Fruit fly (Drosophila melanogaster) whole organism, adult: Measurements from ENCODE around the gene RpL7-like.
A peak's percentile ranks its signal among the peaks of the same experiment; 100 is the strongest.

Source experiments
- CG11617 ChIP-seq: fragments of 200-800 bp; sonication (Bioruptor generic); optimal IDR thresholded peaks from 2 replicates; lab custom pipeline; 2017; ENCODE audit warnings: mild to moderate bottlenecking, missing biosample characterization, missing genetic modification reagents, missing genetic modification characterization
- CG12768 ChIP-seq: fragments of 200-800 bp; sonication (Bioruptor generic); optimal IDR thresholded peaks from 2 replicates; lab custom pipeline; 2017; ENCODE audit warnings: missing biosample characterization, missing genetic modification characterization, mild to moderate bottlenecking, moderate library complexity, missing genetic modification reagents
- CG14711 ChIP-seq: fragments of 200-800 bp; sonication (Bioruptor generic); optimal IDR thresholded peaks from 2 replicates; lab custom pipeline; 2018; ENCODE audit warnings: missing biosample characterization, mild to moderate bottlenecking, missing genetic modification characterization, moderate library complexity
- CG1620 ChIP-seq: fragments of 200-800 bp; sonication (Bioruptor generic); optimal IDR thresholded peaks from 2 replicates; lab custom pipeline; 2016; ENCODE audit warnings: missing biosample characterization, missing genetic modification characterization
- CG33017 ChIP-seq: fragments of 200-800 bp; sonication (Bioruptor generic); optimal IDR thresholded peaks from 2 replicates; lab custom pipeline; 2018; ENCODE audit warnings: missing biosample characterization, mild to moderate bottlenecking, missing genetic modification characterization, moderate library complexity
- CG5204 ChIP-seq: fragments of 200-800 bp; sonication (Bioruptor generic); optimal IDR thresholded peaks from 2 replicates; lab custom pipeline; 2016; ENCODE audit warnings: missing biosample characterization, missing genetic modification characterization
- CG7045 ChIP-seq: fragments of 200-800 bp; sonication (Bioruptor generic); optimal IDR thresholded peaks from 2 replicates; lab custom pipeline; 2017; ENCODE audit warnings: missing biosample characterization, mild to moderate bottlenecking, missing genetic modification characterization
- CG7101 ChIP-seq: fragments of 200-800 bp; sonication (Bioruptor generic); optimal IDR thresholded peaks from 2 replicates; lab custom pipeline; 2018; ENCODE audit warnings: missing biosample characterization, mild to moderate bottlenecking, missing genetic modification characterization, moderate library complexity
- Clk ChIP-seq: fragments of 200-800 bp; sonication (Bioruptor generic); optimal IDR thresholded peaks from 2 replicates; lab custom pipeline; 2017; ENCODE audit warnings: missing biosample characterization, missing genetic modification characterization
- Crg-1 ChIP-seq: fragments of 200-800 bp; sonication (Bioruptor generic); optimal IDR thresholded peaks from 2 replicates; lab custom pipeline; 2016; ENCODE audit warnings: missing biosample characterization, missing genetic modification characterization
- Hr96 ChIP-seq: fragments of 200-800 bp; sonication (Bioruptor generic); optimal IDR thresholded peaks from 2 replicates; lab custom pipeline; 2016; ENCODE audit warnings: missing biosample characterization, missing genetic modification characterization
- Mnt ChIP-seq: fragments of 200-800 bp; sonication (Bioruptor generic); optimal IDR thresholded peaks from 2 replicates; lab custom pipeline; 2016; ENCODE audit warnings: missing biosample characterization, mild to moderate bottlenecking, missing genetic modification characterization
- bab1 ChIP-seq: fragments of 200-800 bp; sonication (Bioruptor generic); optimal IDR thresholded peaks from 3 replicates; lab custom pipeline; 2019; ENCODE audit warnings: missing biosample characterization, mild to moderate bottlenecking, missing genetic modification characterization, moderate library complexity
- cic ChIP-seq: fragments of 200-800 bp; sonication (Bioruptor generic); optimal IDR thresholded peaks from 2 replicates; lab custom pipeline; 2017; ENCODE audit warnings: missing biosample characterization, mild to moderate bottlenecking, missing genetic modification characterization, moderate library complexity
- cnc ChIP-seq, 2 experiments: fragments of >200 bp; optimal IDR thresholded peaks; 2 replicates each; lab custom pipeline; 2017
- kay ChIP-seq: fragments of 200-800 bp; sonication (Bioruptor generic); peaks from one replicate; lab custom pipeline; 2016; ENCODE audit warnings: missing biosample characterization, missing genetic modification characterization, borderline replicate concordance
- ovo ChIP-seq: fragments of 200-800 bp; sonication (Bioruptor generic); optimal IDR thresholded peaks from 2 replicates; lab custom pipeline; 2016; ENCODE audit warnings: missing biosample characterization, missing genetic modification characterization
- pad ChIP-seq: fragments of 200-800 bp; sonication (Bioruptor generic); optimal IDR thresholded peaks from 3 replicates; lab custom pipeline; 2017; ENCODE audit warnings: missing biosample characterization, missing genetic modification characterization, mild to moderate bottlenecking, moderate library complexity, missing genetic modification reagents
- tj ChIP-seq: fragments of 200-800 bp; sonication (Bioruptor generic); optimal IDR thresholded peaks from 3 replicates; lab custom pipeline; 2017; ENCODE audit warnings: missing biosample characterization, mild to moderate bottlenecking, missing genetic modification characterization, moderate library complexity
- toe ChIP-seq: fragments of 200-800 bp; sonication (Bioruptor generic); optimal IDR thresholded peaks from 2 replicates; lab custom pipeline; 2016; ENCODE audit warnings: missing biosample characterization, missing genetic modification characterization

RpL7-like gene

dm6 chr2L:12055837-12056388 lies at the start of gene RpL7-like, which contains the start of the genes JhI-21 and CG34164:
TSS of gene RpL7-like (plus strand) at chr2L:12056326.
TSS of gene JhI-21 (minus strand) at chr2L:12056042.
TSS of gene CG34164 (plus strand) at chr2L:12056348.
- TF ChIP-seq ovo (GFP tag; lab: Kevin White, UChicago), result no peak
- TF ChIP-seq toe (GFP tag; lab: Kevin White, UChicago), result no peak
- TF ChIP-seq CG14711 (tag; lab: Kevin White, UChicago), result no peak
- no peak for TF ChIP-seq CG11617 (GFP tag; lab: Kevin White, UChicago)
- TF ChIP-seq bab1, result no peak
- TF ChIP-seq CG5204 (GFP tag; lab: Kevin White, UChicago), result no peak
- TF ChIP-seq Hr96 (GFP tag; lab: Kevin White, UChicago), result no peak
- peak; percentile 4 for TF ChIP-seq CG12768 (GFP tag; lab: Kevin White, UChicago)
- TF ChIP-seq tj (GFP tag; lab: Kevin White, UChicago), result peak; percentile 57
- no peak for TF ChIP-seq CG1620
- no peak for TF ChIP-seq CG33017 (tag; lab: Kevin White, UChicago)
- TF ChIP-seq cnc (optimal IDR thresholded peaks at IDR 0.05; lab: Kevin White, UChicago), result no peak
- TF ChIP-seq Mnt (GFP tag; lab: Kevin White, UChicago), result peak; percentile 87

dm6 chr2L:12006397-12007330 lies 49.5 kb upstream of the RpL7-like start:
- TF ChIP-seq ovo (GFP tag; lab: Kevin White, UChicago), result peak; percentile 68
- peak; percentile 72 for TF ChIP-seq CG5204 (GFP tag; lab: Kevin White, UChicago)
- TF ChIP-seq Mnt (GFP tag; lab: Kevin White, UChicago), result no peak
- TF ChIP-seq cic (GFP tag; lab: Kevin White, UChicago), result no peak
- peak; percentile 63 for TF ChIP-seq tj (GFP tag; lab: Kevin White, UChicago)
- peak; percentile 94 for TF ChIP-seq CG33017 (tag; lab: Kevin White, UChicago)
- TF ChIP-seq pad (GFP tag; lab: Kevin White, UChicago), result peak; percentile 98
- peak; percentile 53 for TF ChIP-seq CG1620
- TF ChIP-seq CG11617 (GFP tag; lab: Kevin White, UChicago), result peak; percentile 90
- peak; percentile 69 for TF ChIP-seq Crg-1 (GFP tag; lab: Kevin White, UChicago)
- TF ChIP-seq CG14711 (tag; lab: Kevin White, UChicago), result peak; percentile 77
- peak; percentile 80 for TF ChIP-seq bab1
- TF ChIP-seq Clk (GFP tag; lab: Kevin White, UChicago), result peak; percentile 41
- TF ChIP-seq kay (GFP tag; lab: Kevin White, UChicago), result peak; percentile 93
- TF ChIP-seq CG12768 (GFP tag; lab: Kevin White, UChicago), result peak; percentile 72
- peak; percentile 62 for TF ChIP-seq Hr96 (GFP tag; lab: Kevin White, UChicago)
- TF ChIP-seq cnc (optimal IDR thresholded peaks at IDR 0.05; lab: Kevin White, UChicago), result no peak
- peak; percentile 87 for TF ChIP-seq CG7045 (GFP tag; lab: Kevin White, UChicago)
- TF ChIP-seq toe (GFP tag; lab: Kevin White, UChicago), result peak; percentile 79
- TF ChIP-seq CG7101 (tag; lab: Kevin White, UChicago), result peak; percentile 86

dm6 chr2L:12007331-12007791 lies 48.8 kb upstream of the RpL7-like start:
- TF ChIP-seq tj (GFP tag; lab: Kevin White, UChicago) (peak; percentile 67), Hr96 (GFP tag; lab: Kevin White, UChicago) (peak; percentile 87), pad (GFP tag; lab: Kevin White, UChicago) (peak; percentile 78), CG5204 (GFP tag; lab: Kevin White, UChicago) (peak; percentile 11), bab1 (peak; percentile 92), Crg-1 (GFP tag; lab: Kevin White, UChicago) (peak; percentile 21), CG1620 (peak; percentile 57), CG11617 (GFP tag; lab: Kevin White, UChicago) (peak; percentile 69), CG7045 (GFP tag; lab: Kevin White, UChicago) (peak; percentile 70), CG12768 (GFP tag; lab: Kevin White, UChicago) (peak; percentile 91), CG7101 (tag; lab: Kevin White, UChicago) (peak; percentile 48), CG33017 (tag; lab: Kevin White, UChicago) (peak; percentile 63), toe (GFP tag; lab: Kevin White, UChicago) (peak; percentile 73), cic (GFP tag; lab: Kevin White, UChicago) (peak; percentile 97), cnc (optimal IDR thresholded peaks at IDR 0.05; lab: Kevin White, UChicago) (no peak), Mnt (GFP tag; lab: Kevin White, UChicago) (peak; percentile 91), ovo (GFP tag; lab: Kevin White, UChicago) (peak; percentile 88), CG14711 (tag; lab: Kevin White, UChicago) (peak; percentile 55), Clk (GFP tag; lab: Kevin White, UChicago) (peak; percentile 81), kay (GFP tag; lab: Kevin White, UChicago) (peak; percentile 95)

dm6 chr2L:12007853-12008252 lies 48.3 kb upstream of the RpL7-like start, which contains the start of gene Rh5:
TSS of gene Rh5 (plus strand) at chr2L:12008153.
- TF ChIP-seq kay (GFP tag; lab: Kevin White, UChicago) (peak; percentile 17), bab1 (no peak)
